Fruit fly (Drosophila melanogaster) whole organism, embryonic: ENCODE measurements around the gene kel.

ENCODE experiments used
- Ada2b ChIP-seq: fragments of 200-800 bp; sonication (Bioruptor generic); IDR thresholded peaks from 2 replicates; pipeline ENCODE4 v1.3.6; 2022; ENCODE audit warnings: missing biosample characterization, missing genetic modification characterization
- Antp ChIP-seq: fragments of 200-800 bp; sonication (Bioruptor generic); optimal IDR thresholded peaks from 3 replicates; lab custom pipeline; 2016; ENCODE audit warnings: missing biosample characterization, missing genetic modification characterization
- Atf6 ChIP-seq: fragments of 200-800 bp; sonication (Bioruptor generic); IDR thresholded peaks from 2 replicates; pipeline ENCODE4 v1.3.6; 2022; ENCODE audit warnings: missing biosample characterization, missing genetic modification characterization
- B-H1 ChIP-seq: fragments of 200-800 bp; sonication (Bioruptor generic); IDR thresholded peaks from 3 replicates; pipeline ENCODE4 v1.3.6; 2022; ENCODE audit warnings: missing biosample characterization, missing genetic modification characterization
- BEAF-32 ChIP-seq: fragments of 200-800 bp; sonication (Bioruptor generic); optimal IDR thresholded peaks from 3 replicates; lab custom pipeline; 2017; ENCODE audit warnings: missing biosample characterization, missing genetic modification characterization, mild to moderate bottlenecking, moderate library complexity, missing genetic modification reagents
- CG10366 ChIP-seq: fragments of 200-800 bp; sonication (Bioruptor generic); IDR thresholded peaks from 2 replicates; pipeline ENCODE4 v1.3.6; 2022; ENCODE audit warnings: missing biosample characterization, missing genetic modification characterization
- CG10543 ChIP-seq: fragments of 200-800 bp; sonication (Bioruptor generic); optimal IDR thresholded peaks from 3 replicates; lab custom pipeline; 2017; ENCODE audit warnings: missing biosample characterization, mild to moderate bottlenecking, missing genetic modification characterization, moderate library complexity
- CG10565 ChIP-seq: fragments of 200-800 bp; sonication (Bioruptor generic); optimal IDR thresholded peaks from 3 replicates; lab custom pipeline; 2016; ENCODE audit warnings: missing biosample characterization, mild to moderate bottlenecking, missing genetic modification characterization
- CG10959 ChIP-seq: fragments of 200-800 bp; sonication (Bioruptor generic); IDR thresholded peaks from 2 replicates; pipeline ENCODE4 v1.3.6; 2022; ENCODE audit warnings: missing biosample characterization, missing genetic modification characterization
- CG11398 ChIP-seq: fragments of 200-800 bp; sonication (Bioruptor generic); optimal IDR thresholded peaks from 2 replicates; lab custom pipeline; 2016; ENCODE audit warnings: missing biosample characterization, missing genetic modification characterization
- CG12942 ChIP-seq: fragments of 200-800 bp; sonication (Bioruptor generic); optimal IDR thresholded peaks from 3 replicates; lab custom pipeline; 2016; ENCODE audit warnings: missing biosample characterization, missing genetic modification characterization
- CG15073 ChIP-seq: fragments of 200-800 bp; sonication (Bioruptor generic); optimal IDR thresholded peaks from 2 replicates; lab custom pipeline; 2016; ENCODE audit warnings: missing biosample characterization, missing genetic modification characterization
- CG1602 ChIP-seq: fragments of 200-800 bp; sonication (Bioruptor generic); optimal IDR thresholded peaks from 3 replicates; lab custom pipeline; 2016; ENCODE audit warnings: missing biosample characterization, missing genetic modification characterization
- CG16863 ChIP-seq: fragments of 200-800 bp; sonication (Bioruptor generic); optimal IDR thresholded peaks from 3 replicates; lab custom pipeline; 2016; ENCODE audit warnings: missing biosample characterization, missing genetic modification characterization
- CG2116 ChIP-seq: fragments of 200-800 bp; sonication (Bioruptor generic); optimal IDR thresholded peaks from 3 replicates; lab custom pipeline; 2018; ENCODE audit warnings: missing biosample characterization, mild to moderate bottlenecking, missing genetic modification characterization
- CG2199 ChIP-seq: fragments of 200-800 bp; sonication (Bioruptor generic); IDR thresholded peaks from 3 replicates; pipeline ENCODE4 v1.3.6; 2022; ENCODE audit warnings: missing biosample characterization, missing genetic modification characterization
- CG30020 ChIP-seq: fragments of 200-800 bp; optimal IDR thresholded peaks from 2 replicates; lab custom pipeline; 2019; ENCODE audit warnings: missing biosample characterization, mild to moderate bottlenecking, missing genetic modification characterization, moderate library complexity
- CG31365 ChIP-seq: fragments of 200-800 bp; sonication (Bioruptor generic); optimal IDR thresholded peaks from 2 replicates; lab custom pipeline; 2018; ENCODE audit warnings: missing biosample characterization, mild to moderate bottlenecking, missing genetic modification characterization
- CG31441 ChIP-seq: fragments of 200-800 bp; sonication (Bioruptor generic); IDR thresholded peaks from 2 replicates; pipeline ENCODE4 v1.3.6; 2022; ENCODE audit warnings: missing biosample characterization, missing genetic modification characterization
- CG3163 ChIP-seq: fragments of 200-800 bp; sonication (Bioruptor generic); optimal IDR thresholded peaks from 3 replicates; lab custom pipeline; 2016; ENCODE audit warnings: missing biosample characterization, missing genetic modification characterization
- CG34376 ChIP-seq: fragments of 200-800 bp; sonication (Bioruptor generic); optimal IDR thresholded peaks from 2 replicates; lab custom pipeline; 2018; ENCODE audit warnings: missing biosample characterization, mild to moderate bottlenecking, missing genetic modification characterization
- CG4404 ChIP-seq: fragments of 200-800 bp; sonication (Bioruptor generic); IDR thresholded peaks from 2 replicates; pipeline ENCODE4 v1.3.6; 2022; ENCODE audit warnings: missing biosample characterization, missing genetic modification characterization
- CG4820 ChIP-seq: fragments of 200-800 bp; sonication (Bioruptor generic); optimal IDR thresholded peaks from 3 replicates; lab custom pipeline; 2016; ENCODE audit warnings: missing biosample characterization, missing genetic modification characterization
- CG6175 ChIP-seq: fragments of 200-800 bp; sonication (Bioruptor generic); IDR thresholded peaks from 3 replicates; pipeline ENCODE4 v1.3.6; 2022; ENCODE audit warnings: missing biosample characterization, missing genetic modification characterization
- CG9876 ChIP-seq: fragments of 200-800 bp; sonication (Bioruptor generic); optimal IDR thresholded peaks from 2 replicates; lab custom pipeline; 2016; ENCODE audit warnings: missing biosample characterization, missing genetic modification characterization
- Dfd ChIP-seq, 2 experiments: fragments of >200 bp; optimal IDR thresholded peaks; 2 replicates each; lab custom pipeline; 2017; ENCODE audit warnings: missing biosample characterization in 2 of 2, missing genetic modification characterization in 2 of 2
- Dref ChIP-seq: fragments of 200-800 bp; sonication (Bioruptor generic); IDR thresholded peaks from 2 replicates; pipeline ENCODE4 v1.3.6; 2022; ENCODE audit warnings: missing biosample characterization, missing genetic modification characterization
- Eip74EF ChIP-seq, 2 experiments: fragments of 200-800 bp in 1 of 2; fragments of >200 bp in 1 of 2; sonication (Bioruptor generic) in 1 of 2; optimal IDR thresholded peaks; 2 replicates each; lab custom pipeline; 2017 to 2019; ENCODE audit warnings: missing biosample characterization in 2 of 2, missing genetic modification characterization in 2 of 2, mild to moderate bottlenecking in 1 of 2, moderate library complexity in 1 of 2
- Rfx ChIP-seq: fragments of 200-800 bp; sonication (Bioruptor generic); IDR thresholded peaks from 2 replicates; pipeline ENCODE4 v1.3.6; 2022; ENCODE audit warnings: missing biosample characterization, missing genetic modification characterization
- Trl ChIP-seq, 3 experiments: fragments of >200 bp in 2 of 3; fragments of 200-800 bp in 1 of 3; sonication (Bioruptor generic) in 1 of 3; optimal IDR thresholded peaks; 2 replicates in 1 of 3; 3 replicates in 2 of 3; lab custom pipeline; 2016 to 2017; ENCODE audit warnings: missing biosample characterization in 1 of 3, missing genetic modification characterization in 1 of 3
- bsh ChIP-seq, 2 experiments: fragments of 200-800 bp; sonication (Bioruptor generic); optimal IDR thresholded peaks; 2 replicates each; lab custom pipeline; 2017 to 2018; ENCODE audit warnings: mild to moderate bottlenecking in 2 of 2, missing biosample characterization in 2 of 2, missing genetic modification characterization in 2 of 2, moderate library complexity in 1 of 2
- disco-r ChIP-seq: fragments of 200-800 bp; sonication (Bioruptor generic); optimal IDR thresholded peaks from 2 replicates; lab custom pipeline; 2016; ENCODE audit warnings: missing biosample characterization, missing genetic modification characterization
- dm ChIP-seq: fragments of 200-800 bp; sonication (Bioruptor generic); optimal IDR thresholded peaks from 3 replicates; lab custom pipeline; 2016; ENCODE audit warnings: missing biosample characterization, missing genetic modification characterization
- ems ChIP-seq: fragments of 200-800 bp; sonication (Bioruptor generic); optimal IDR thresholded peaks from 3 replicates; lab custom pipeline; 2016; ENCODE audit warnings: missing biosample characterization, missing genetic modification characterization
- eyg ChIP-seq: fragments of 200-800 bp; sonication (Bioruptor generic); optimal IDR thresholded peaks from 3 replicates; lab custom pipeline; 2016; ENCODE audit warnings: missing biosample characterization, missing genetic modification characterization
- gce ChIP-seq: fragments of 200-800 bp; sonication (Bioruptor generic); IDR thresholded peaks from 3 replicates; pipeline ENCODE4 v1.3.6; 2022; ENCODE audit warnings: missing biosample characterization, missing genetic modification characterization
- ham ChIP-seq: fragments of 200-800 bp; sonication (Bioruptor generic); IDR thresholded peaks from 2 replicates; pipeline ENCODE4 v1.3.6; 2022; ENCODE audit warnings: missing biosample characterization, missing genetic modification characterization
- inv ChIP-seq: fragments of 200-800 bp; sonication (Bioruptor generic); IDR thresholded peaks from 2 replicates; pipeline ENCODE4 v1.3.6; 2022; ENCODE audit warnings: missing biosample characterization, missing genetic modification characterization; ENCODE audit not compliant: partially characterized antibody
- nom ChIP-seq: fragments of 200-800 bp; sonication (Bioruptor generic); optimal IDR thresholded peaks from 2 replicates; lab custom pipeline; 2017; ENCODE audit warnings: missing biosample characterization, missing genetic modification characterization, mild to moderate bottlenecking, moderate library complexity, missing genetic modification reagents
- otp ChIP-seq: fragments of 200-800 bp; sonication (Bioruptor generic); IDR thresholded peaks from 3 replicates; pipeline ENCODE4, ENCODE4 v1.3.6; 2022; ENCODE audit warnings: missing biosample characterization, missing genetic modification characterization
- pnt ChIP-seq: fragments of 200-800 bp; sonication (Bioruptor generic); optimal IDR thresholded peaks from 3 replicates; lab custom pipeline; 2016; ENCODE audit warnings: missing biosample characterization, missing genetic modification characterization
- salm ChIP-seq: fragments of 200-800 bp; sonication (Bioruptor generic); optimal IDR thresholded peaks from 2 replicates; lab custom pipeline; 2018; ENCODE audit warnings: missing biosample characterization, mild to moderate bottlenecking, missing genetic modification characterization
- sd ChIP-seq: fragments of 200-800 bp; sonication (Bioruptor generic); optimal IDR thresholded peaks from 3 replicates; lab custom pipeline; 2018; ENCODE audit warnings: missing biosample characterization, mild to moderate bottlenecking, missing genetic modification characterization, moderate library complexity
- sisA ChIP-seq: fragments of 200-800 bp; sonication (Bioruptor generic); IDR thresholded peaks from 2 replicates; pipeline ENCODE4 v1.3.6; 2022; ENCODE audit warnings: missing biosample characterization, missing genetic modification characterization
- sna ChIP-seq: fragments of 200-800 bp; sonication (Bioruptor generic); IDR thresholded peaks from 2 replicates; pipeline ENCODE4 v1.3.6; 2022; ENCODE audit warnings: missing biosample characterization, missing genetic modification characterization; ENCODE audit not compliant: partially characterized antibody
- stc ChIP-seq: fragments of 200-800 bp; sonication (Bioruptor generic); IDR thresholded peaks from 2 replicates; pipeline ENCODE4 v1.3.6; 2022; ENCODE audit warnings: missing biosample characterization, missing genetic modification characterization
- tap ChIP-seq: fragments of 200-800 bp; optimal IDR thresholded peaks from 3 replicates; lab custom pipeline; 2019; ENCODE audit warnings: missing biosample characterization, mild to moderate bottlenecking, missing genetic modification characterization, moderate library complexity
- unpg ChIP-seq: fragments of 200-800 bp; sonication (Bioruptor generic); optimal IDR thresholded peaks from 3 replicates; lab custom pipeline; 2018; ENCODE audit warnings: missing biosample characterization, mild to moderate bottlenecking, missing genetic modification characterization, moderate library complexity
- wdn ChIP-seq: fragments of 200-800 bp; sonication (Bioruptor generic); IDR thresholded peaks from 2 replicates; pipeline ENCODE4 v1.3.6; 2022; ENCODE audit warnings: missing biosample characterization, missing genetic modification characterization

kel gene

dm6 chr2L:18148552-18149219 lies 10.8 kb upstream of the kel start (continued):
- TF ChIP-seq CG10565 (GFP tag; lab: Kevin White, UChicago) (no peak), Rfx (GFP tag; lab: Robert Waterston, UW) (peak; percentile 41; the same call in 1 of the 2 replicates), tap (tag; lab: Kevin White, UChicago) (peak; percentile 71), CG2116 (peak; percentile 14), CG31365 (tag; lab: Kevin White, UChicago) (peak; percentile 75), CG4404 (GFP tag; lab: Robert Waterston, UW) (no peak), B-H1 (GFP tag; lab: Robert Waterston, UW) (peak; percentile 32; the same call in 1 of the 3 replicates), ham (no peak), ems (GFP tag; lab: Kevin White, UChicago) (peak; percentile 25), CG1602 (GFP tag; lab: Kevin White, UChicago) (peak; percentile 13), CG2199 (0 out of 3 replicates have a peak, but pooled peaks have one; percentile 24), sd (tag; lab: Kevin White, UChicago) (peak; percentile 72), pnt (GFP tag; lab: Kevin White, UChicago) (peak; percentile 21), bsh (GFP tag; optimal IDR thresholded peaks at IDR 0.05; lab: Kevin White, UChicago) (peak in 1 of 2 experiments; percentile 82), sisA (GFP tag; lab: Robert Waterston, UW) (no peak), CG10543 (GFP tag; lab: Kevin White, UChicago) (peak; percentile 88), inv (GFP tag; lab: Robert Waterston, UW) (no peak), CG4820 (peak; percentile 38), CG15073 (GFP tag; lab: Kevin White, UChicago) (no peak), CG9876 (GFP tag; lab: Kevin White, UChicago) (peak; percentile 27), CG11398 (peak; percentile 72), salm (tag; lab: Kevin White, UChicago) (peak; percentile 64), CG16863 (GFP tag; lab: Kevin White, UChicago) (no peak), eyg (GFP tag; lab: Kevin White, UChicago) (no peak), wdn (GFP tag; lab: Robert Waterston, UW) (0 out of 2 replicates have a peak, but pooled peaks have one; percentile 13), dm (GFP tag; lab: Kevin White, UChicago) (peak; percentile 28), Dref (GFP tag; lab: Robert Waterston, UW) (no peak), Eip74EF (GFP tag; optimal IDR thresholded peaks at IDR 0.05; lab: Kevin White, UChicago) (peak in 1 of 2 experiments; percentile 2), sna (GFP tag; lab: Robert Waterston, UW) (no peak), gce (GFP tag; lab: Robert Waterston, UW) (peak; percentile 82), disco-r (GFP tag; lab: Kevin White, UChicago) (peak; percentile 34), nom (GFP tag; lab: Kevin White, UChicago) (peak; percentile 25), CG6175 (GFP tag; lab: Robert Waterston, UW) (peak; percentile 80; the same call in 2 of the 3 replicates), CG12942 (GFP tag; lab: Kevin White, UChicago) (peak; percentile 52), CG3163 (GFP tag; lab: Kevin White, UChicago) (no peak), CG30020 (tag; lab: Kevin White, UChicago) (no peak), stc (GFP tag; lab: Robert Waterston, UW) (peak; percentile 49; the same call in 1 of the 2 replicates), CG10959 (GFP tag; lab: Robert Waterston, UW) (0 out of 2 replicates have a peak, but pooled peaks have one; percentile 38), Trl (optimal IDR thresholded peaks at IDR 0.05; lab: Kevin White, UChicago) (no peak), Trl (GFP tag; optimal IDR thresholded peaks at IDR 0.05; lab: Kevin White, UChicago) (peak; percentile 64), unpg (GFP tag; lab: Kevin White, UChicago) (peak; percentile 41), BEAF-32 (GFP tag; lab: Kevin White, UChicago) (no peak), Dfd (GFP tag; optimal IDR thresholded peaks at IDR 0.05; lab: Kevin White, UChicago) (no peak), Atf6 (GFP tag; lab: Robert Waterston, UW) (peak; percentile 79), CG34376 (GFP tag; lab: Kevin White, UChicago) (peak; percentile 95), Ada2b (no peak), CG31441 (GFP tag; lab: Robert Waterston, UW) (peak; percentile 45; the same call in 1 of the 2 replicates), otp (peak; percentile 79), CG10366 (GFP tag; lab: Robert Waterston, UW) (no peak; the same call in 1 of the 2 replicates), Antp (GFP tag; lab: Kevin White, UChicago) (peak; percentile 14)
